Worm (Caenorhabditis elegans): ENCODE data around the gene ZK892.5.

The ZK892.5 gene

ce11 chrII:9967999-9968706 is 39.9 kb upstream of the ZK892.5 start, which contains the start of the genes R53.4 and psf-1 (continued):
- TF ChIP-seq F37D6.2 (tag; optimal IDR thresholded peaks at IDR 0.05): no peak
- TF ChIP-seq dpl-1 (GFP tag; optimal IDR thresholded peaks at IDR 0.05): peak; percentile 85
- TF ChIP-seq lin-13 (GFP tag; optimal IDR thresholded peaks at IDR 0.05): peak; percentile 2
- TF ChIP-seq ceh-20 (GFP tag; IDR thresholded peaks at IDR 0.05): no peak
- TF ChIP-seq ztf-11 (tag; optimal IDR thresholded peaks at IDR 0.05): no peak
- TF ChIP-seq dve-1 (tag; optimal IDR thresholded peaks at IDR 0.05; ENCODE audit: insufficient read depth): peak; percentile 43
- TF ChIP-seq daf-16 (GFP tag; optimal IDR thresholded peaks at IDR 0.05): no peak
- TF ChIP-seq daf-16 (tag; optimal IDR thresholded peaks at IDR 0.05): peak; percentile 23
- TF ChIP-seq Y75B8A.6 (GFP tag; IDR thresholded peaks at IDR 0.05): no peak
- peak; percentile 56 for TF ChIP-seq lin-38 (GFP tag; IDR thresholded peaks at IDR 0.05)
- no peak for TF ChIP-seq ceh-62 (tag; optimal IDR thresholded peaks at IDR 0.05)
- peak in 1 of 2 experiments; percentile 90 for TF ChIP-seq lsy-2 (tag; optimal IDR thresholded peaks at IDR 0.05)
- peak; percentile 22 for TF ChIP-seq mxl-3 (GFP tag; optimal IDR thresholded peaks at IDR 0.05)
- TF ChIP-seq ama-1 (optimal IDR thresholded peaks at IDR 0.05): no peak
- TF ChIP-seq ctbp-1 (GFP tag; IDR thresholded peaks at IDR 0.05): no peak
- no peak for TF ChIP-seq nhr-41 (GFP tag; IDR thresholded peaks at IDR 0.05)
- peak; percentile 30; the same call in 1 of the 2 replicates for TF ChIP-seq vab-7 (GFP tag; IDR thresholded peaks at IDR 0.05)
- peak; percentile 46 for TF ChIP-seq mep-1 (tag; optimal IDR thresholded peaks at IDR 0.05)
- TF ChIP-seq mes-2 (tag; optimal IDR thresholded peaks at IDR 0.05; ENCODE audit: poor library complexity, severe bottlenecking): peak; percentile 97
- TF ChIP-seq dmd-8 (GFP tag; IDR thresholded peaks at IDR 0.05): no peak
- TF ChIP-seq ceh-82 (tag; optimal IDR thresholded peaks at IDR 0.05): no peak
- TF ChIP-seq nhr-11 (tag; optimal IDR thresholded peaks at IDR 0.05): peak; percentile 87
- TF ChIP-seq lin-29 (GFP tag; IDR thresholded peaks at IDR 0.05): no peak
- no peak for TF ChIP-seq ces-1 (GFP tag; optimal IDR thresholded peaks at IDR 0.05)
- TF ChIP-seq aha-1 (tag): no peak
- no peak for TF ChIP-seq zip-11 (GFP tag; IDR thresholded peaks at IDR 0.05)
- TF ChIP-seq nhr-77 (tag; optimal IDR thresholded peaks at IDR 0.05): peak; percentile 31
- no peak for TF ChIP-seq nhr-237 (tag; optimal IDR thresholded peaks at IDR 0.05)

- TF ChIP-seq snpc-4 (tag; optimal IDR thresholded peaks at IDR 0.05): no peak
- no peak for TF ChIP-seq ceh-20 (GFP tag; IDR thresholded peaks at IDR 0.05)
- no peak for TF ChIP-seq mxl-3 (GFP tag; optimal IDR thresholded peaks at IDR 0.05)
- TF ChIP-seq nhr-111 (GFP tag; optimal IDR thresholded peaks at IDR 0.05): no peak
- TF ChIP-seq ceh-32 (tag; optimal IDR thresholded peaks at IDR 0.05; ENCODE audit: poor library complexity): no peak
- TF ChIP-seq lin-39 (tag; optimal IDR thresholded peaks at IDR 0.05): no peak
- TF ChIP-seq zfp-3 (GFP tag; conservative IDR thresholded peaks at IDR 0.05): no peak
- TF ChIP-seq fos-1 (tag; optimal IDR thresholded peaks at IDR 0.05): no peak
- TF ChIP-seq sdz-12 (GFP tag; optimal IDR thresholded peaks at IDR 0.05): no peak
- TF ChIP-seq F44E2.7 (GFP tag; IDR thresholded peaks at IDR 0.05): no peak
- TF ChIP-seq gei-8 (GFP tag; optimal IDR thresholded peaks at IDR 0.05): no peak
- TF ChIP-seq Y105C5A.15 (GFP tag; IDR thresholded peaks at IDR 0.05): no peak
- TF ChIP-seq snpc-1.2 (GFP tag; IDR thresholded peaks at IDR 0.05): no peak
- no peak for TF ChIP-seq nhr-76 (tag; optimal IDR thresholded peaks at IDR 0.05)
- peak; percentile 25 for TF ChIP-seq dve-1 (tag; optimal IDR thresholded peaks at IDR 0.05; ENCODE audit: insufficient read depth)
- TF ChIP-seq nhr-41 (GFP tag; IDR thresholded peaks at IDR 0.05): no peak
- peak; percentile 39 for TF ChIP-seq T20F7.1 (GFP tag; optimal IDR thresholded peaks at IDR 0.05)
- no peak for TF ChIP-seq daf-8 (GFP tag; IDR thresholded peaks at IDR 0.05)
- TF ChIP-seq ceh-82 (tag; optimal IDR thresholded peaks at IDR 0.05): no peak
- TF ChIP-seq hmg-1.1 (GFP tag; IDR thresholded peaks at IDR 0.05): no peak
- no peak for TF ChIP-seq spr-1 (tag; optimal IDR thresholded peaks at IDR 0.05)
- no peak for TF ChIP-seq set-16 (GFP tag; IDR thresholded peaks at IDR 0.05)
- no peak for TF ChIP-seq lir-3 (tag; optimal IDR thresholded peaks at IDR 0.05)
- TF ChIP-seq hlh-30 (tag; optimal IDR thresholded peaks at IDR 0.05; ENCODE audit: insufficient read depth): no peak
- TF ChIP-seq ces-1 (GFP tag; optimal IDR thresholded peaks at IDR 0.05): no peak
- no peak for TF ChIP-seq ZK546.5 (tag; optimal IDR thresholded peaks at IDR 0.05)
- no peak for TF ChIP-seq skn-1 (tag; optimal IDR thresholded peaks at IDR 0.05)
- no peak for TF ChIP-seq dmd-6 (GFP tag; IDR thresholded peaks at IDR 0.05)
Observed at ce11 chrII:9970438-9971092, 37.5 kb upstream of the ZK892.5 start, which contains the start of gene R53.5. TSS of gene R53.5 (minus strand) at chrII:9970488.

Measured in whole organism, L4 larva.